Fruit fly (Drosophila melanogaster) whole organism, prepupa: Measurements from ENCODE around the gene CG43246.

Experiments
- CG8119 ChIP-seq: fragments of 200-800 bp; sonication (Bioruptor generic); IDR thresholded peaks from 3 replicates; pipeline ENCODE4 v1.3.6; 2022; ENCODE audit warnings: missing biosample characterization, missing genetic modification characterization
- svp ChIP-seq: fragments of 200-800 bp; sonication (Bioruptor generic); peaks from one replicate; lab custom pipeline; 2016; ENCODE audit warnings: missing biosample characterization, missing genetic modification characterization
- vri ChIP-seq: fragments of 200-800 bp; sonication (Bioruptor generic); optimal IDR thresholded peaks from 3 replicates; lab custom pipeline; 2016; ENCODE audit warnings: missing biosample characterization, mild to moderate bottlenecking, missing genetic modification characterization

DNA sequence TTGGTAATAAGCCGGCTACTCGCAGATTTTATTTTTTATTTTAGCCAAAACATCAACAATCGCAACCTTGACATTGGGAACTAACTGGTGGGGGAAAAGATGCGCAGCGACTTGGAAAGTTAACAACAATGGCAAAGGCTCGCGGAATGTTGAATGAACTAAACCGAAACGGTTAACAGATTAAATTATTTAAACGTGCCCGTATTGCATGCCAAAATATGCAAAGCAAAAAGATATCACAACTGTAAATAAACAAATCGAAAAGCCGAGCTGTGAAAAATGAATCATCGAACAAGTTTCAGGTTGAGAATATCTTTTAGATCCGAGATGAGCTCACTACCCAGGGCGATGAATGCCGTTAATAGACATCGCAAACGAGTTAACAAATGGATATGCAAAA is 3.3 kb upstream of the CG43246 start:
- TF ChIP-seq vri (GFP tag; lab: Kevin White, UChicago) (no peak), CG8119 (GFP tag; lab: Robert Waterston, UW) (no peak), svp (GFP tag; lab: Kevin White, UChicago) (no peak)
